Worm (Caenorhabditis elegans) whole organism, midembryonic: ENCODE results near the gene F38H12.5.

Experiments used
- T22C8.4 ChIP-seq: fragments of 200-800 bp; sonication (Bioruptor generic); IDR thresholded peaks from 2 replicates; pipeline ENCODE4 v1.3.6; 2022; ENCODE audit warnings: missing genetic modification characterization, missing compliant biosample characterization
- cog-1 ChIP-seq: sonication (generic microtip); optimal IDR thresholded peaks from 2 replicates; lab custom pipeline; 2016; ENCODE audit warnings: missing genetic modification characterization, missing compliant biosample characterization
- flt-1 ChIP-seq: fragments of 200-800 bp; sonication (Bioruptor generic); IDR thresholded peaks from 2 replicates; pipeline ENCODE4 v1.3.6; 2022; ENCODE audit warnings: missing genetic modification characterization, missing compliant biosample characterization
- klf-2 ChIP-seq: fragments of 200-800 bp; sonication (Bioruptor generic); conservative IDR thresholded peaks from 2 replicates; pipeline ENCODE4 v1.3.6; 2022; ENCODE audit warnings: missing genetic modification reagents, missing genetic modification characterization, missing compliant biosample characterization
- med-1 ChIP-seq: sonication (generic microtip); optimal IDR thresholded peaks from 2 replicates; lab custom pipeline; 2017; ENCODE audit warnings: missing genetic modification characterization, mild to moderate bottlenecking, missing compliant biosample characterization, antibody characterized with exemption, missing genetic modification reagents; ENCODE audit not compliant: insufficient read depth
- ref-1 ChIP-seq: fragments of 200-800 bp; sonication (Bioruptor generic); conservative IDR thresholded peaks from 2 replicates; pipeline ENCODE4 v1.3.6; 2022; ENCODE audit warnings: missing genetic modification reagents, missing genetic modification characterization, missing compliant biosample characterization
- tab-1 ChIP-seq: fragments of 200-800 bp; sonication (Bioruptor generic); IDR thresholded peaks from 2 replicates; pipeline ENCODE4 v1.3.6; 2022; ENCODE audit warnings: missing genetic modification characterization, missing compliant biosample characterization
- ztf-29 ChIP-seq: fragments of 200-800 bp; sonication (Bioruptor generic); IDR thresholded peaks from 2 replicates; pipeline ENCODE4 v1.3.6; 2022; ENCODE audit warnings: missing genetic modification reagents, missing genetic modification characterization, missing compliant biosample characterization

DNA sequence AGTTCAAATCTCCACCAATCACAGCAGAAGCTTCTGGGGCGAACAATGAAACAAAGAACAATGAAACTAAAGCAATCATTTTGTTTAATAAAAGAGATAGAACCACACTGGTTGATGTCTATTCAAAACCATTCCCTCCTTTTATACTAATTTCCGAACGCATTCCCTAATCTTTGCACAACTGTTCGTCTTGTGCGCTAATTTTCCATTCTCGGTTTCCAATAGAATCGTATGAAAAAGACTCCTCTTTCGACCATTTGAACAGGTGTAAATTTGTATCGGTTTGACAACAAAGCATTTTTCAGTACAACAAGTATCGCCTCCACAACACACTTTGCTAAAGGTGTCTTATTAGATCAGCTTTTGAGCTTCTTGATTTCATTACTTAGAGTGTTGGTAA is 33.2 kb upstream of the F38H12.5 start, which contains the start of gene T05B4.8:
- no peak for TF ChIP-seq klf-2 (GFP tag; lab: Robert Waterston, UW)
- TF ChIP-seq ref-1 (GFP tag; lab: Robert Waterston, UW) = no peak
- no peak for TF ChIP-seq T22C8.4 (GFP tag; lab: Robert Waterston, UW)
- no peak for TF ChIP-seq med-1 (GFP tag; lab: Kevin White, UChicago)
- TF ChIP-seq cog-1 (tag; lab: Kevin White, UChicago) = no peak
- no peak for TF ChIP-seq tab-1 (GFP tag; lab: Robert Waterston, UW)
- TF ChIP-seq ztf-29 (GFP tag; lab: Robert Waterston, UW) = no peak
- no peak for TF ChIP-seq flt-1 (GFP tag; lab: Robert Waterston, UW)
